Worm (Caenorhabditis elegans) whole organism, mixed stage, embryonic: ENCODE results near the gene str-232.

Experiments
- elt-3 ChIP-seq: fragments of 150-350 bp; optimal IDR thresholded peaks from 2 replicates; lab custom pipeline; 2014; ENCODE audit warnings: missing biosample characterization, missing genetic modification characterization
- hlh-1 ChIP-seq: fragments of 150-350 bp; optimal IDR thresholded peaks from 2 replicates; lab custom pipeline; 2014; ENCODE audit warnings: missing biosample characterization, missing genetic modification reagents, missing genetic modification characterization
- lsy-2 ChIP-seq: fragments of 150-350 bp; optimal IDR thresholded peaks from 2 replicates; lab custom pipeline; 2014; ENCODE audit warnings: missing biosample characterization, missing genetic modification characterization
- mep-1 ChIP-seq: fragments of 150-350 bp; optimal IDR thresholded peaks from 2 replicates; lab custom pipeline; 2017; ENCODE audit warnings: missing biosample characterization, missing genetic modification reagents, missing genetic modification characterization, inconsistent platforms
- nhr-12 ChIP-seq: fragments of 150-350 bp; optimal IDR thresholded peaks from 2 replicates; lab custom pipeline; 2014; ENCODE audit warnings: missing biosample characterization, missing genetic modification characterization
- nhr-2 ChIP-seq: fragments of 150-350 bp; optimal IDR thresholded peaks from 2 replicates; lab custom pipeline; 2014; ENCODE audit warnings: missing biosample characterization, missing genetic modification characterization
- nhr-28 ChIP-seq: fragments of 150-350 bp; optimal IDR thresholded peaks from 2 replicates; lab custom pipeline; 2014; ENCODE audit warnings: missing biosample characterization, missing genetic modification characterization
- nhr-76 ChIP-seq: sonication (generic microtip); optimal IDR thresholded peaks from 2 replicates; lab custom pipeline; 2017; ENCODE audit warnings: missing biosample characterization, missing genetic modification characterization
- snpc-4 ChIP-seq: fragments of 150-350 bp; optimal IDR thresholded peaks from 2 replicates; lab custom pipeline; 2014; ENCODE audit warnings: missing biosample characterization, missing genetic modification characterization
- sptf-1 ChIP-seq: sonication (generic microtip); optimal IDR thresholded peaks from 2 replicates; lab custom pipeline; 2017; ENCODE audit warnings: mild to moderate bottlenecking, missing genetic modification characterization, moderate library complexity, missing compliant biosample characterization
- unc-62 ChIP-seq: fragments of 150-350 bp; optimal IDR thresholded peaks from 2 replicates; lab custom pipeline; 2014; ENCODE audit warnings: missing biosample characterization, missing genetic modification reagents, missing genetic modification characterization
- ztf-11 ChIP-seq: fragments of 150-350 bp; optimal IDR thresholded peaks from 2 replicates; lab custom pipeline; 2014; ENCODE audit warnings: missing biosample characterization, missing genetic modification characterization

DNA sequence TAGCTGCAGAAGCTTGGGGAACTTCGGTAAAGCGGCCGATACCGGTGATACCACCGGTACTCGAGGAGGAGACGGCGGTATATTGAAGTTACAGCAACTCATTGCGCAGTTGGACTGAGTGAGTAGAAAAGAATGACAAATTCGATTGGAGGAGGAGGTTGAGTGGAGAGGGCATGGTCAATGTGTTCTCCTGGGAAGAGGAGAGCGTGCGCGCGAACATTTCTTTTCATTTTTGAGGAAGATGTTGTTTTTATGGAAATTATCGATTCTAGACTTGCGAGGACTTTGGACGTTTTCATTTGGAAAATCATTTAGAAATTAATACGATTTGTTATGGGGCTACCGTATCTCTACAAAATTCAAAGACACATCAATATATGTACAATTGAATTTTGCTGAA is 13.7 kb upstream of the str-232 start:
- TF ChIP-seq mep-1 (no peak), snpc-4 (tag; lab: Kevin White, UChicago) (no peak), nhr-12 (tag; lab: Kevin White, UChicago) (no peak), sptf-1 (tag; lab: Kevin White, UChicago) (no peak), nhr-28 (tag; lab: Kevin White, UChicago) (no peak), nhr-2 (tag; lab: Kevin White, UChicago) (no peak), lsy-2 (tag; lab: Kevin White, UChicago) (no peak), ztf-11 (no peak), unc-62 (GFP tag; lab: Kevin White, UChicago) (no peak), elt-3 (no peak), hlh-1 (tag; lab: Kevin White, UChicago) (no peak), nhr-76 (no peak)
